Fruit fly (Drosophila melanogaster) whole organism, adult: ENCODE data around the gene Bfc.

Experiments
- CG11617 ChIP-seq: fragments of 200-800 bp; sonication (Bioruptor generic); optimal IDR thresholded peaks from 2 replicates; lab custom pipeline; 2017; ENCODE audit warnings: mild to moderate bottlenecking, missing biosample characterization, missing genetic modification reagents, missing genetic modification characterization
- CG12768 ChIP-seq: fragments of 200-800 bp; sonication (Bioruptor generic); optimal IDR thresholded peaks from 2 replicates; lab custom pipeline; 2017; ENCODE audit warnings: missing biosample characterization, missing genetic modification characterization, mild to moderate bottlenecking, moderate library complexity, missing genetic modification reagents
- CG14711 ChIP-seq: fragments of 200-800 bp; sonication (Bioruptor generic); optimal IDR thresholded peaks from 2 replicates; lab custom pipeline; 2018; ENCODE audit warnings: missing biosample characterization, mild to moderate bottlenecking, missing genetic modification characterization, moderate library complexity
- CG33017 ChIP-seq: fragments of 200-800 bp; sonication (Bioruptor generic); optimal IDR thresholded peaks from 2 replicates; lab custom pipeline; 2018; ENCODE audit warnings: missing biosample characterization, mild to moderate bottlenecking, missing genetic modification characterization, moderate library complexity
- CG7045 ChIP-seq: fragments of 200-800 bp; sonication (Bioruptor generic); optimal IDR thresholded peaks from 2 replicates; lab custom pipeline; 2017; ENCODE audit warnings: missing biosample characterization, mild to moderate bottlenecking, missing genetic modification characterization
- Clk ChIP-seq: fragments of 200-800 bp; sonication (Bioruptor generic); optimal IDR thresholded peaks from 2 replicates; lab custom pipeline; 2017; ENCODE audit warnings: missing biosample characterization, missing genetic modification characterization
- Crg-1 ChIP-seq: fragments of 200-800 bp; sonication (Bioruptor generic); optimal IDR thresholded peaks from 2 replicates; lab custom pipeline; 2016; ENCODE audit warnings: missing biosample characterization, missing genetic modification characterization
- Hr96 ChIP-seq: fragments of 200-800 bp; sonication (Bioruptor generic); optimal IDR thresholded peaks from 2 replicates; lab custom pipeline; 2016; ENCODE audit warnings: missing biosample characterization, missing genetic modification characterization
- bab1 ChIP-seq: fragments of 200-800 bp; sonication (Bioruptor generic); optimal IDR thresholded peaks from 3 replicates; lab custom pipeline; 2019; ENCODE audit warnings: missing biosample characterization, mild to moderate bottlenecking, missing genetic modification characterization, moderate library complexity
- cic ChIP-seq: fragments of 200-800 bp; sonication (Bioruptor generic); optimal IDR thresholded peaks from 2 replicates; lab custom pipeline; 2017; ENCODE audit warnings: missing biosample characterization, mild to moderate bottlenecking, missing genetic modification characterization, moderate library complexity
- cnc ChIP-seq, 2 experiments: fragments of >200 bp; optimal IDR thresholded peaks; 2 replicates each; lab custom pipeline; 2017
- kay ChIP-seq: fragments of 200-800 bp; sonication (Bioruptor generic); peaks from one replicate; lab custom pipeline; 2016; ENCODE audit warnings: missing biosample characterization, missing genetic modification characterization, borderline replicate concordance
- ovo ChIP-seq: fragments of 200-800 bp; sonication (Bioruptor generic); optimal IDR thresholded peaks from 2 replicates; lab custom pipeline; 2016; ENCODE audit warnings: missing biosample characterization, missing genetic modification characterization
- tj ChIP-seq: fragments of 200-800 bp; sonication (Bioruptor generic); optimal IDR thresholded peaks from 3 replicates; lab custom pipeline; 2017; ENCODE audit warnings: missing biosample characterization, mild to moderate bottlenecking, missing genetic modification characterization, moderate library complexity

- TF ChIP-seq ovo (GFP tag; lab: Kevin White, UChicago) (no peak), CG12768 (GFP tag; lab: Kevin White, UChicago) (no peak), CG11617 (no peak), CG7045 (no peak), bab1 (GFP tag; lab: Kevin White, UChicago) (no peak), CG14711 (no peak), kay (GFP tag; lab: Kevin White, UChicago) (no peak), CG33017 (no peak), cnc (optimal IDR thresholded peaks at IDR 0.05; lab: Kevin White, UChicago) (no peak), cic (no peak), Hr96 (GFP tag; lab: Kevin White, UChicago) (no peak), Clk (no peak), tj (GFP tag; lab: Kevin White, UChicago) (no peak), Crg-1 (no peak)
Measured at dm6 chr3L:1227303-1227797, 23.1 kb upstream of the Bfc start, which contains the start of gene LysS.
